Fruit fly (Drosophila melanogaster): Measurements from ENCODE around the gene CG15020.
A peak's percentile ranks its signal among the peaks of the same experiment; 100 is the strongest.

Gene CG15020

DNA sequence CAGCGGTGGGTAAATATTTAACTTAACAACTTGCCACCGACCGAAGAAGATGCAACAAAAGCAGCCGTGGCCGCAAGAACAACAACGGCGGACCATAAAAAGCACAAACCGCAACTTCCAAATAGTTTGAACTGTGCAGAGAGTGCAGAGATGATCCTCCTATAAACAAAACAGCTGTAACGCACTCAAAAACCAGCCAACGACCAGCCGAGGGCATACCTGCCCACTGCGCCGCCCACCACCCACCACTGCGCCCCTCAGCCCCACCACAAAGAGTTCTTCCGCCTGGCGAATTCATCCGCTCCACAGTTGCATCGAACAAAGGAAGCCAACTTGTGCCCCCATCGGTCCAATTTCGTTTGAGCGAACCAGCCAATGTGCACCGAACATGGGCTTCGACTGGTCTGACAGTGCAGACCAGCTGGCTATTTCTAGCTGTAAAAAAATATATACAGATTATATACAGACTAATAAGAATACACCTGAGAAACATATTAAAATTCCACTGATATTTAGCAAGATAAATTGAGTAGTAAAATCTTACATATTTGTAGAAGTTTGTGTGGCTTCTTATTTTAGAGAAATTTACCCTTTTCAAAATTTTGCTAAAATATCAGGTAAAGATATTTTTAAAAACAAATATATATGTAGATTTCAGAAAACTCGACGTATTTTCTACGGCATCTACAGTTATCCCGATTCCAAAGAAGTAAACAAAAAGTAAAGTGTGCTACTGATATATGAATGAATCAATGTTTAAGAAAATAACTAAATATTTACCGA, 37.7 kb upstream of the CG15020 start (continued):
- TF ChIP-seq CG4328 (GFP tag; optimal IDR thresholded peaks at IDR 0.05) = no peak
- peak; percentile 93 for TF ChIP-seq Sry-β (GFP tag; optimal IDR thresholded peaks at IDR 0.05)
- no peak for TF ChIP-seq sim (GFP tag; IDR thresholded peaks at IDR 0.05)
- 0 out of 2 replicates have a peak, but pooled peaks have one; percentile 31 for TF ChIP-seq Bgb (GFP tag; IDR thresholded peaks at IDR 0.05; ENCODE audit: partially characterized antibody)
- no peak for TF ChIP-seq E2f1 (GFP tag; IDR thresholded peaks at IDR 0.05)
- TF ChIP-seq D19A (tag; optimal IDR thresholded peaks at IDR 0.05) = peak; percentile 34
- TF ChIP-seq zen (tag; optimal IDR thresholded peaks at IDR 0.05) = no peak
- TF ChIP-seq CG2712 (tag; optimal IDR thresholded peaks at IDR 0.05) = peak; percentile 14
- TF ChIP-seq dysf (GFP tag; IDR thresholded peaks at IDR 0.05) = no peak
- no peak for TF ChIP-seq Med (GFP tag)
- peak; percentile 48; the same call in 2 of the 3 replicates for TF ChIP-seq CG17361 (GFP tag; IDR thresholded peaks at IDR 0.05)
- 0 out of 3 replicates have a peak, but pooled peaks have one; percentile 27 for TF ChIP-seq gce (GFP tag; IDR thresholded peaks at IDR 0.05)

DNA sequence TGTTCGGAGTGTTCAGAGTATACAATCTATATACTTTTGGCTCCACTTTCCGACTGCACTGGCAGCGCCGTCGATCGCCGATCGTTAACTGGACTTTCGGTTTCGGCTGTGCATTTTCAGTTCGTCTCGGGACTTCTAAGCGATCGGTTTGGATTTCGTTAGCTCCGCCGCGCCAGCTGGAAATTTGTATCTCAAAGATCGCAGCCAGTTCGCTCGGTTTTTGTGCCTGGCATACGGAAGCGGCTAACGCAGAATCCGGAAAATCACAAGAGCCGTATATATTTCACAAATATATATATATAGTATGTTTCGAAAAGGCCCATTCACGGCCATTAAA, 37.2 kb upstream of the CG15020 start, which contains the start of gene slow:
slow (plus strand) TSS at position 117 of the 337 bp plus-strand sequence.
- TF ChIP-seq CG14050 (GFP tag; IDR thresholded peaks at IDR 0.05) (no peak), Hr3 (GFP tag; optimal IDR thresholded peaks at IDR 0.05) (no peak), aop (GFP tag; IDR thresholded peaks at IDR 0.05) (no peak), CTCF (GFP tag; optimal IDR thresholded peaks at IDR 0.05) (no peak), CG5180 (GFP tag; optimal IDR thresholded peaks at IDR 0.05) (peak; percentile 88), fd64A (GFP tag; optimal IDR thresholded peaks at IDR 0.05) (peak; percentile 32), sens-2 (GFP tag; IDR thresholded peaks at IDR 0.05) (no peak), klu (GFP tag; IDR thresholded peaks at IDR 0.05) (no peak), ftz-f1 (GFP tag; optimal IDR thresholded peaks at IDR 0.05) (no peak), gt (GFP tag; IDR thresholded peaks at IDR 0.05) (no peak), Med (GFP tag) (peak; percentile 59), bigmax (GFP tag; optimal IDR thresholded peaks at IDR 0.05) (no peak), Dp (GFP tag; optimal IDR thresholded peaks at IDR 0.05) (no peak), CG6813 (GFP tag; optimal IDR thresholded peaks at IDR 0.05) (no peak), mld (GFP tag; IDR thresholded peaks at IDR 0.05; ENCODE audit: partially characterized antibody) (no peak), sima (GFP tag; optimal IDR thresholded peaks at IDR 0.05) (no peak), CG8281 (tag; optimal IDR thresholded peaks at IDR 0.05) (no peak), en (GFP tag; optimal IDR thresholded peaks at IDR 0.05) (no peak), nerfin-1 (tag; optimal IDR thresholded peaks at IDR 0.05) (peak; percentile 1), twi (tag; optimal IDR thresholded peaks at IDR 0.05) (no peak), tgo (GFP tag; IDR thresholded peaks at IDR 0.05) (no peak), CG8944 (GFP tag; optimal IDR thresholded peaks at IDR 0.05) (no peak), B-H1 (GFP tag; IDR thresholded peaks at IDR 0.05) (peak; percentile 11; the same call in 1 of the 3 replicates), seq (GFP tag; IDR thresholded peaks at IDR 0.05) (no peak), Antp (GFP tag; optimal IDR thresholded peaks at IDR 0.05) (no peak), CG13296 (GFP tag; optimal IDR thresholded peaks at IDR 0.05) (no peak), CG14441 (GFP tag; IDR thresholded peaks at IDR 0.05) (no peak), Sry-β (GFP tag; optimal IDR thresholded peaks at IDR 0.05) (peak; percentile 86), CrebB (tag; optimal IDR thresholded peaks at IDR 0.05) (no peak), CG10267 (tag; optimal IDR thresholded peaks at IDR 0.05) (no peak), CG6254 (GFP tag; optimal IDR thresholded peaks at IDR 0.05) (peak; percentile 12), CG8359 (GFP tag; optimal IDR thresholded peaks at IDR 0.05; ENCODE audit: borderline replicate concordance) (no peak), Sox102F (GFP tag; optimal IDR thresholded peaks at IDR 0.05) (no peak), CG7271 (tag; optimal IDR thresholded peaks at IDR 0.05) (peak; percentile 58), sens (GFP tag) (no peak), CG9215 (GFP tag; IDR thresholded peaks at IDR 0.05) (no peak), CG6791 (GFP tag; IDR thresholded peaks at IDR 0.05; ENCODE audit: partially characterized antibody) (0 out of 3 replicates have a peak, but pooled peaks have one; percentile 30), CG17829 (tag; optimal IDR thresholded peaks at IDR 0.05) (no peak), hb (GFP tag; IDR thresholded peaks at IDR 0.05; ENCODE audit: partially characterized antibody) (0 out of 3 replicates have a peak, but pooled peaks have one; percentile 20), h (optimal IDR thresholded peaks at IDR 0.05) (no peak)

Data from whole organism, embryonic.